Fruit fly (Drosophila melanogaster): ENCODE data around the gene SNF4Agamma.

Gene SNF4Agamma

dm6 chr3R:21092829-21093228 is 47.7 kb upstream of the SNF4Agamma start (continued):
- TF ChIP-seq fd64A (GFP tag; optimal IDR thresholded peaks at IDR 0.05) (no peak), gcm2 (GFP tag; optimal IDR thresholded peaks at IDR 0.05) (no peak), CG4328 (GFP tag; optimal IDR thresholded peaks at IDR 0.05) (no peak), CHES-1-like (GFP tag; optimal IDR thresholded peaks at IDR 0.05) (no peak), ind (GFP tag; optimal IDR thresholded peaks at IDR 0.05) (no peak), CG9932 (GFP tag; IDR thresholded peaks at IDR 0.05) (no peak), CG6254 (GFP tag; optimal IDR thresholded peaks at IDR 0.05) (no peak), kni (GFP tag; optimal IDR thresholded peaks at IDR 0.05) (peak; percentile 60), CG6791 (GFP tag; IDR thresholded peaks at IDR 0.05; ENCODE audit: partially characterized antibody) (no peak), hb (GFP tag; IDR thresholded peaks at IDR 0.05; ENCODE audit: partially characterized antibody) (no peak)

DNA sequence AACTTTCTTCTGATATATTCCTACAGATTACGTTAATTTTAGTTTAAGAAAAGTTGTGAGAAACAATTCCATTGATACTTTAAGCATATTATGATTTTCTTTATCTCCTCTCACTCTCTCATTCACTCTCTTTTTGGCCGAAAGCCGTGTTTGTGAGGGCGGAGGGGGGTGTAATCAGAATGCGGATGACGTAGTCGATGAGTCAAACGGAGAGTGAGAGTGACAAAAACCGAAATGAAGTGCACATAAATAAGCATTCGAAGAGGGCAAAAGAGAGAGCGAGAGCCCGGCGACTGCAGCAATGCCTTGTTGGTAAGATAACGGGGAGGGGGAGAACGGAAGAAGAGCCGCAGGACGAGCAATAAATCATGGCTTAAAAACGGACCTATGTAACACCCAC is 46.2 kb upstream of the SNF4Agamma start:
- TF ChIP-seq Blimp-1 (GFP tag; optimal IDR thresholded peaks at IDR 0.05) (peak; percentile 93), chn (GFP tag; optimal IDR thresholded peaks at IDR 0.05) (no peak), kay (GFP tag; optimal IDR thresholded peaks at IDR 0.05) (peak; percentile 33), Trl (optimal IDR thresholded peaks at IDR 0.05) (peak; percentile 5 to 53), Trl (GFP tag; optimal IDR thresholded peaks at IDR 0.05) (no peak), pum (GFP tag; optimal IDR thresholded peaks at IDR 0.05) (no peak), crol (GFP tag; IDR thresholded peaks at IDR 0.05) (peak; percentile 87)

- TF ChIP-seq chn (GFP tag; optimal IDR thresholded peaks at IDR 0.05), result peak; percentile 27
- TF ChIP-seq salm (tag; optimal IDR thresholded peaks at IDR 0.05), result no peak
- TF ChIP-seq cg (GFP tag; optimal IDR thresholded peaks at IDR 0.05), result peak; percentile 55
- TF ChIP-seq crp (GFP tag; optimal IDR thresholded peaks at IDR 0.05), result no peak
- peak; percentile 49 for TF ChIP-seq CG6689 (GFP tag; IDR thresholded peaks at IDR 0.05)
- TF ChIP-seq MBD-R2 (GFP tag; IDR thresholded peaks at IDR 0.05), result 0 out of 2 replicates have a peak, but pooled peaks have one; percentile 10
- TF ChIP-seq sr (GFP tag; IDR thresholded peaks at IDR 0.05), result 0 out of 3 replicates have a peak, but pooled peaks have one; percentile 11
- TF ChIP-seq tll (GFP tag; optimal IDR thresholded peaks at IDR 0.05), result peak in 1 of 2 experiments; percentile 32
- no peak for TF ChIP-seq sens-2 (GFP tag; IDR thresholded peaks at IDR 0.05)
- TF ChIP-seq D (optimal IDR thresholded peaks at IDR 0.05), result no peak
- TF ChIP-seq D (GFP tag; optimal IDR thresholded peaks at IDR 0.05), result no peak
- no peak for TF ChIP-seq CG10321 (GFP tag; IDR thresholded peaks at IDR 0.05)
- no peak for TF ChIP-seq NC2β (GFP tag; optimal IDR thresholded peaks at IDR 0.05)
- 0 out of 3 replicates have a peak, but pooled peaks have one; percentile 13 for TF ChIP-seq gce (GFP tag; IDR thresholded peaks at IDR 0.05)
- peak; percentile 87 for TF ChIP-seq onecut (GFP tag; IDR thresholded peaks at IDR 0.05)
- TF ChIP-seq CG17568 (GFP tag; optimal IDR thresholded peaks at IDR 0.05), result no peak
- TF ChIP-seq tin (GFP tag; optimal IDR thresholded peaks at IDR 0.05), result no peak
- no peak for TF ChIP-seq mam (GFP tag; optimal IDR thresholded peaks at IDR 0.05)
- TF ChIP-seq Dll (GFP tag; IDR thresholded peaks at IDR 0.05; ENCODE audit: partially characterized antibody), result peak; percentile 42; the same call in 1 of the 4 replicates
- TF ChIP-seq insv (GFP tag; optimal IDR thresholded peaks at IDR 0.05), result peak in 1 of 2 experiments; percentile 18
- no peak for TF ChIP-seq CG33557 (GFP tag; optimal IDR thresholded peaks at IDR 0.05)
- no peak for TF ChIP-seq GATAe (GFP tag; conservative IDR thresholded peaks at IDR 0.05)
- peak; percentile 70 to 72 for TF ChIP-seq Trl (optimal IDR thresholded peaks at IDR 0.05)
- no peak for TF ChIP-seq Trl (GFP tag; optimal IDR thresholded peaks at IDR 0.05)
- no peak for TF ChIP-seq Vsx1 (GFP tag; optimal IDR thresholded peaks at IDR 0.05)
- TF ChIP-seq exex (tag; optimal IDR thresholded peaks at IDR 0.05), result no peak
- no peak for TF ChIP-seq CG3838 (GFP tag; optimal IDR thresholded peaks at IDR 0.05)
- TF ChIP-seq ap (GFP tag; IDR thresholded peaks at IDR 0.05), result no peak
- no peak for TF ChIP-seq H15 (GFP tag; IDR thresholded peaks at IDR 0.05)
- no peak for TF ChIP-seq CG10366 (GFP tag; IDR thresholded peaks at IDR 0.05)
- no peak for TF ChIP-seq fd102C (GFP tag; optimal IDR thresholded peaks at IDR 0.05)
- TF ChIP-seq nerfin-1 (tag; optimal IDR thresholded peaks at IDR 0.05), result peak; percentile 30
- no peak for TF ChIP-seq Max (GFP tag; optimal IDR thresholded peaks at IDR 0.05)
Observed at dm6 chr3R:21096532-21097143, 43.9 kb upstream of the SNF4Agamma start.
